Worm (Caenorhabditis elegans) whole organism, L4 larva: ENCODE measurements around the gene fbxc-14.

Source experiments
- F44E2.7 ChIP-seq: fragments of 200-800 bp; sonication (Bioruptor generic); IDR thresholded peaks from 2 replicates; pipeline ENCODE4 v2.1.2; 2022; ENCODE audit warnings: missing genetic modification characterization, missing compliant biosample characterization
- T20F7.1 ChIP-seq: fragments of 200-800 bp; sonication (Bioruptor generic); optimal IDR thresholded peaks from 2 replicates; lab custom pipeline; 2018; ENCODE audit warnings: mild to moderate bottlenecking, missing genetic modification characterization, missing compliant biosample characterization
- ZK337.2 ChIP-seq: fragments of 200-800 bp; sonication (Bioruptor generic); IDR thresholded peaks from 2 replicates; pipeline ENCODE4 v1.3.6; 2022; ENCODE audit warnings: missing genetic modification reagents, missing genetic modification characterization, missing compliant biosample characterization
- ama-1 ChIP-seq: fragments of 150-350 bp; optimal IDR thresholded peaks from 2 replicates; lab custom pipeline; 2014; ENCODE audit warnings: inconsistent platforms, mixed read lengths
- attf-4 ChIP-seq: sonication (generic microtip); optimal IDR thresholded peaks from 3 replicates; lab custom pipeline; 2017; ENCODE audit warnings: missing biosample characterization, missing genetic modification characterization
- ces-1 ChIP-seq: fragments of 150-350 bp; sonication (generic microtip); optimal IDR thresholded peaks from 4 replicates; lab custom pipeline; 2014; ENCODE audit warnings: missing biosample characterization, missing genetic modification reagents, missing genetic modification characterization
- egl-27 ChIP-seq: sonication (generic microtip); optimal IDR thresholded peaks from 3 replicates; lab custom pipeline; 2017; ENCODE audit warnings: missing biosample characterization, missing genetic modification reagents, missing genetic modification characterization
- hlh-11 ChIP-seq: fragments of 200-800 bp; sonication (Bioruptor generic); optimal IDR thresholded peaks from 2 replicates; lab custom pipeline; 2018; ENCODE audit warnings: mild to moderate bottlenecking, missing genetic modification characterization, missing compliant biosample characterization
- lin-15B ChIP-seq: fragments of 150-350 bp; sonication (generic microtip); optimal IDR thresholded peaks from 3 replicates; lab custom pipeline; 2014; ENCODE audit warnings: missing biosample characterization, missing genetic modification characterization
- madf-9 ChIP-seq: fragments of 200-800 bp; sonication (Bioruptor generic); conservative IDR thresholded peaks from 2 replicates; pipeline ENCODE4 v1.3.6; 2022; ENCODE audit warnings: missing genetic modification reagents, missing genetic modification characterization, missing compliant biosample characterization
- nhr-11 ChIP-seq: fragments of 150-350 bp; optimal IDR thresholded peaks from 2 replicates; lab custom pipeline; 2014; ENCODE audit warnings: missing biosample characterization, missing genetic modification characterization
- nhr-6 ChIP-seq: fragments of 150-350 bp; optimal IDR thresholded peaks from 2 replicates; lab custom pipeline; 2014; ENCODE audit warnings: missing biosample characterization, missing genetic modification characterization
- tag-97 ChIP-seq: fragments of 200-800 bp; sonication (Bioruptor generic); IDR thresholded peaks from 2 replicates; pipeline ENCODE4 v1.3.6; 2022; ENCODE audit warnings: missing genetic modification characterization, missing compliant biosample characterization
- unc-130 ChIP-seq: sonication (generic microtip); optimal IDR thresholded peaks from 2 replicates; lab custom pipeline; 2016; ENCODE audit warnings: missing genetic modification reagents, missing genetic modification characterization, missing compliant biosample characterization

ce11 chrII:950374-950773, 23.7 kb upstream of the fbxc-14 start:
- TF ChIP-seq tag-97 (GFP tag; lab: Robert Waterston, UW) (no peak), nhr-11 (tag; lab: Kevin White, UChicago) (no peak), ama-1 (lab: Kevin White, UChicago) (no peak), madf-9 (no peak), lin-15B (tag; lab: Kevin White, UChicago) (no peak), ces-1 (GFP tag; lab: Kevin White, UChicago) (no peak), attf-4 (no peak), F44E2.7 (GFP tag; lab: Robert Waterston, UW) (no peak), unc-130 (GFP tag; lab: Kevin White, UChicago) (no peak), ZK337.2 (GFP tag; lab: Robert Waterston, UW) (no peak), hlh-11 (tag; lab: Kevin White, UChicago) (no peak), egl-27 (tag; lab: Kevin White, UChicago) (no peak), T20F7.1 (GFP tag; lab: Kevin White, UChicago) (no peak), nhr-6 (tag; lab: Kevin White, UChicago) (no peak)
